Fruit fly (Drosophila melanogaster) whole organism, embryonic: ENCODE results near the gene CG7627.
A peak's percentile ranks its signal among the peaks of the same experiment; 100 is the strongest.

ENCODE experiments used
- Adf1 ChIP-seq: fragments of 200-800 bp; sonication (Bioruptor generic); IDR thresholded peaks from 2 replicates; pipeline ENCODE4 v1.3.6; 2022; ENCODE audit warnings: missing biosample characterization, missing genetic modification characterization
- CG10654 ChIP-seq: fragments of 200-800 bp; sonication (Bioruptor generic); optimal IDR thresholded peaks from 2 replicates; lab custom pipeline; 2016; ENCODE audit warnings: missing biosample characterization, missing genetic modification characterization
- CG11560 ChIP-seq: fragments of 200-800 bp; sonication (Bioruptor generic); IDR thresholded peaks from 3 replicates; pipeline ENCODE4 v1.3.6; 2022; ENCODE audit warnings: missing biosample characterization, missing genetic modification characterization
- CG12155 ChIP-seq: fragments of 200-800 bp; sonication (Bioruptor generic); optimal IDR thresholded peaks from 3 replicates; lab custom pipeline; 2016; ENCODE audit warnings: missing biosample characterization, missing genetic modification characterization
- CG12659 ChIP-seq: fragments of 200-800 bp; sonication (Bioruptor generic); optimal IDR thresholded peaks from 3 replicates; lab custom pipeline; 2017; ENCODE audit warnings: mild to moderate bottlenecking, missing biosample characterization, missing genetic modification reagents, missing genetic modification characterization
- CG13123 ChIP-seq: fragments of 200-800 bp; sonication (Bioruptor generic); optimal IDR thresholded peaks from 2 replicates; lab custom pipeline; 2016; ENCODE audit warnings: missing biosample characterization, missing genetic modification characterization
- CG13296 ChIP-seq: fragments of 200-800 bp; sonication (Bioruptor generic); optimal IDR thresholded peaks from 3 replicates; lab custom pipeline; 2018; ENCODE audit warnings: missing biosample characterization, mild to moderate bottlenecking, missing genetic modification characterization
- CG14860 ChIP-seq: fragments of 200-800 bp; sonication (Bioruptor generic); IDR thresholded peaks from 3 replicates; pipeline ENCODE4 v1.3.6; 2022; ENCODE audit warnings: missing biosample characterization, missing genetic modification characterization; ENCODE audit not compliant: partially characterized antibody
- CG1529 ChIP-seq: fragments of 200-800 bp; sonication (Bioruptor generic); optimal IDR thresholded peaks from 3 replicates; lab custom pipeline; 2018; ENCODE audit warnings: missing biosample characterization, missing genetic modification characterization
- CG15514 ChIP-seq: fragments of 200-800 bp; sonication (Bioruptor generic); optimal IDR thresholded peaks from 3 replicates; lab custom pipeline; 2017; ENCODE audit warnings: missing biosample characterization, missing genetic modification characterization, mild to moderate bottlenecking, moderate library complexity, missing genetic modification reagents
- CG1603 ChIP-seq: fragments of 200-800 bp; sonication (Bioruptor generic); optimal IDR thresholded peaks from 2 replicates; lab custom pipeline; 2019; ENCODE audit warnings: missing biosample characterization, mild to moderate bottlenecking, missing genetic modification characterization, moderate library complexity
- CG16815 ChIP-seq: fragments of 200-800 bp; sonication (Bioruptor generic); optimal IDR thresholded peaks from 3 replicates; lab custom pipeline; 2017; ENCODE audit warnings: missing biosample characterization, mild to moderate bottlenecking, missing genetic modification characterization
- CG17912 ChIP-seq: fragments of 200-800 bp; sonication (Bioruptor generic); optimal IDR thresholded peaks from 2 replicates; lab custom pipeline; 2018; ENCODE audit warnings: missing biosample characterization, mild to moderate bottlenecking, missing genetic modification characterization
- CG18476 ChIP-seq: fragments of 200-800 bp; sonication (Bioruptor generic); optimal IDR thresholded peaks from 2 replicates; lab custom pipeline; 2016; ENCODE audit warnings: missing biosample characterization, mild to moderate bottlenecking, missing genetic modification characterization
- CG2120 ChIP-seq: fragments of 200-800 bp; sonication (Bioruptor generic); optimal IDR thresholded peaks from 3 replicates; lab custom pipeline; 2016; ENCODE audit warnings: missing biosample characterization, missing genetic modification characterization
- CG3065 ChIP-seq: fragments of 200-800 bp; sonication (Bioruptor generic); optimal IDR thresholded peaks from 2 replicates; lab custom pipeline; 2016; ENCODE audit warnings: missing biosample characterization, missing genetic modification characterization
- CG31365 ChIP-seq: fragments of 200-800 bp; sonication (Bioruptor generic); optimal IDR thresholded peaks from 2 replicates; lab custom pipeline; 2018; ENCODE audit warnings: missing biosample characterization, mild to moderate bottlenecking, missing genetic modification characterization
- CG32772 ChIP-seq: fragments of 200-800 bp; sonication (Bioruptor generic); IDR thresholded peaks from 2 replicates; pipeline ENCODE4 v1.3.6; 2022; ENCODE audit warnings: missing biosample characterization, missing genetic modification characterization
- CG3847 ChIP-seq: fragments of 200-800 bp; sonication (Bioruptor generic); IDR thresholded peaks from 2 replicates; pipeline ENCODE4 v1.3.6; 2022; ENCODE audit warnings: missing biosample characterization, missing genetic modification characterization
- CG6175 ChIP-seq: fragments of 200-800 bp; sonication (Bioruptor generic); IDR thresholded peaks from 3 replicates; pipeline ENCODE4 v1.3.6; 2022; ENCODE audit warnings: missing biosample characterization, missing genetic modification characterization
- CG6272 ChIP-seq: fragments of 200-800 bp; sonication (Bioruptor generic); IDR thresholded peaks from 2 replicates; pipeline ENCODE4 v1.3.6; 2022; ENCODE audit warnings: missing biosample characterization, missing genetic modification characterization
- CG7745 ChIP-seq: fragments of 200-800 bp; sonication (Bioruptor generic); optimal IDR thresholded peaks from 2 replicates; lab custom pipeline; 2018; ENCODE audit warnings: missing biosample characterization, mild to moderate bottlenecking, missing genetic modification characterization, moderate library complexity
- CoRest ChIP-seq: fragments of 200-800 bp; sonication (Bioruptor generic); optimal IDR thresholded peaks from 3 replicates; lab custom pipeline; 2018; ENCODE audit warnings: missing biosample characterization, mild to moderate bottlenecking, missing genetic modification characterization, moderate library complexity
- HLH54F ChIP-seq: fragments of 200-800 bp; sonication (Bioruptor generic); optimal IDR thresholded peaks from 3 replicates; lab custom pipeline; 2016; ENCODE audit warnings: missing biosample characterization, missing genetic modification characterization
- Hey ChIP-seq: fragments of 200-800 bp; sonication (Bioruptor generic); optimal IDR thresholded peaks from 3 replicates; lab custom pipeline; 2018; ENCODE audit warnings: missing biosample characterization, mild to moderate bottlenecking, missing genetic modification characterization
- HmgZ ChIP-seq: fragments of 200-800 bp; sonication (Bioruptor generic); optimal IDR thresholded peaks from 2 replicates; lab custom pipeline; 2018; ENCODE audit warnings: missing biosample characterization, mild to moderate bottlenecking, missing genetic modification characterization
- Lim3 ChIP-seq: fragments of 200-800 bp; sonication (Bioruptor generic); IDR thresholded peaks from 2 replicates; pipeline ENCODE4 v1.3.6; 2022; ENCODE audit warnings: missing biosample characterization, missing genetic modification characterization
- Mad ChIP-seq: fragments of 200-800 bp; sonication (Bioruptor generic); optimal IDR thresholded peaks from 2 replicates; lab custom pipeline; 2016; ENCODE audit warnings: missing biosample characterization, missing genetic modification characterization
- Nf-YA ChIP-seq: fragments of 200-800 bp; sonication (Bioruptor generic); IDR thresholded peaks from 2 replicates; pipeline ENCODE4 v1.3.6; 2022; ENCODE audit warnings: missing biosample characterization, missing genetic modification characterization
- Nf-YB ChIP-seq: fragments of 200-800 bp; sonication (Bioruptor generic); optimal IDR thresholded peaks from 3 replicates; lab custom pipeline; 2019; ENCODE audit warnings: missing biosample characterization, mild to moderate bottlenecking, missing genetic modification characterization, moderate library complexity
- Pdp1 ChIP-seq, 2 experiments: fragments of 200-800 bp; sonication (Bioruptor generic); optimal IDR thresholded peaks; 3 replicates each; lab custom pipeline; 2016; ENCODE audit warnings: missing biosample characterization in 2 of 2, missing genetic modification characterization in 2 of 2, mild to moderate bottlenecking in 1 of 2, moderate library complexity in 1 of 2
- al ChIP-seq: fragments of 200-800 bp; sonication (Bioruptor generic); IDR thresholded peaks from 2 replicates; pipeline ENCODE4 v1.3.6; 2022; ENCODE audit warnings: missing biosample characterization, missing genetic modification characterization
- ase ChIP-seq: fragments of 200-800 bp; sonication (Bioruptor generic); IDR thresholded peaks from 3 replicates; pipeline ENCODE4 v1.3.6; 2022; ENCODE audit warnings: missing biosample characterization, missing genetic modification characterization
- bsh ChIP-seq, 2 experiments: fragments of 200-800 bp; sonication (Bioruptor generic); optimal IDR thresholded peaks; 2 replicates each; lab custom pipeline; 2017 to 2018; ENCODE audit warnings: mild to moderate bottlenecking in 2 of 2, missing biosample characterization in 2 of 2, missing genetic modification characterization in 2 of 2, moderate library complexity in 1 of 2
- cas ChIP-seq: fragments of 200-800 bp; sonication (Bioruptor generic); IDR thresholded peaks from 2 replicates; pipeline ENCODE4 v1.3.6; 2022; ENCODE audit warnings: missing biosample characterization, missing genetic modification characterization
- danr ChIP-seq: fragments of 200-800 bp; sonication (Bioruptor generic); IDR thresholded peaks from 2 replicates; pipeline ENCODE4 v1.3.6; 2022; ENCODE audit warnings: missing biosample characterization, missing genetic modification characterization
- emc ChIP-seq: fragments of 200-800 bp; sonication (Bioruptor generic); optimal IDR thresholded peaks from 2 replicates; lab custom pipeline; 2016; ENCODE audit warnings: missing biosample characterization, missing genetic modification characterization
- ems ChIP-seq: fragments of 200-800 bp; sonication (Bioruptor generic); optimal IDR thresholded peaks from 3 replicates; lab custom pipeline; 2016; ENCODE audit warnings: missing biosample characterization, missing genetic modification characterization
- en ChIP-seq: fragments of 200-800 bp; sonication (Bioruptor generic); optimal IDR thresholded peaks from 2 replicates; lab custom pipeline; 2016; ENCODE audit warnings: missing biosample characterization, missing genetic modification characterization
- eve ChIP-seq, 2 experiments: fragments of >200 bp; optimal IDR thresholded peaks; 2 replicates each; lab custom pipeline; 2017; ENCODE audit warnings: missing biosample characterization in 2 of 2, missing genetic modification characterization in 2 of 2
- gcm2 ChIP-seq: fragments of 200-800 bp; sonication (Bioruptor generic); optimal IDR thresholded peaks from 2 replicates; lab custom pipeline; 2016; ENCODE audit warnings: missing biosample characterization, missing genetic modification characterization
- gsb-n ChIP-seq: fragments of 200-800 bp; sonication (Bioruptor generic); optimal IDR thresholded peaks from 3 replicates; lab custom pipeline; 2018; ENCODE audit warnings: missing biosample characterization, mild to moderate bottlenecking, missing genetic modification characterization
- ham ChIP-seq: fragments of 200-800 bp; sonication (Bioruptor generic); IDR thresholded peaks from 2 replicates; pipeline ENCODE4 v1.3.6; 2022; ENCODE audit warnings: missing biosample characterization, missing genetic modification characterization
- hkb ChIP-seq, 2 experiments: fragments of 200-800 bp in 1 of 2; fragments of >200 bp in 1 of 2; sonication (Bioruptor generic) in 1 of 2; IDR thresholded peaks in 1 of 2; optimal IDR thresholded peaks in 1 of 2; 2 replicates each; pipeline versions ENCODE4 v1.3.6 to Lab custom; 2017 to 2022; ENCODE audit warnings: missing biosample characterization in 1 of 2, missing genetic modification characterization in 1 of 2
- lbe ChIP-seq: fragments of 200-800 bp; sonication (Bioruptor generic); optimal IDR thresholded peaks from 2 replicates; lab custom pipeline; 2016; ENCODE audit warnings: missing biosample characterization, mild to moderate bottlenecking, missing genetic modification characterization
- pita ChIP-seq: fragments of 200-800 bp; sonication (Bioruptor generic); optimal IDR thresholded peaks from 2 replicates; lab custom pipeline; 2017; ENCODE audit warnings: missing biosample characterization, mild to moderate bottlenecking, missing genetic modification characterization
- sens ChIP-seq: fragments of 200-800 bp; sonication (Bioruptor generic); peaks from one replicate; lab custom pipeline; 2016; ENCODE audit warnings: missing biosample characterization, missing genetic modification characterization
- stc ChIP-seq: fragments of 200-800 bp; sonication (Bioruptor generic); IDR thresholded peaks from 2 replicates; pipeline ENCODE4 v1.3.6; 2022; ENCODE audit warnings: missing biosample characterization, missing genetic modification characterization
- toy ChIP-seq: fragments of 200-800 bp; sonication (Bioruptor generic); IDR thresholded peaks from 2 replicates; pipeline ENCODE4 v1.3.6; 2022; ENCODE audit warnings: missing biosample characterization, missing genetic modification characterization
- trem ChIP-seq: fragments of 200-800 bp; optimal IDR thresholded peaks from 3 replicates; lab custom pipeline; 2019; ENCODE audit warnings: missing biosample characterization, mild to moderate bottlenecking, missing genetic modification characterization, moderate library complexity
- trh ChIP-seq: fragments of 200-800 bp; sonication (Bioruptor generic); optimal IDR thresholded peaks from 2 replicates; lab custom pipeline; 2016; ENCODE audit warnings: missing biosample characterization, missing genetic modification characterization

Gene CG7627

dm6 chr2L:8350560-8351171 lies 11.6 kb downstream of the CG7627 start (continued):
- TF ChIP-seq trh (GFP tag; lab: Kevin White, UChicago) (no peak), CG17912 (GFP tag; lab: Kevin White, UChicago) (no peak), stc (GFP tag; lab: Robert Waterston, UW) (no peak), gsb-n (tag; lab: Kevin White, UChicago) (no peak), Lim3 (GFP tag; lab: Robert Waterston, UW) (no peak), pita (GFP tag; lab: Kevin White, UChicago) (no peak), en (GFP tag; lab: Kevin White, UChicago) (no peak), CG6175 (no peak), CG12155 (GFP tag; lab: Kevin White, UChicago) (no peak), Hey (tag; lab: Kevin White, UChicago) (peak; percentile 31), cas (no peak), CG7745 (tag; lab: Kevin White, UChicago) (no peak), bsh (GFP tag; optimal IDR thresholded peaks at IDR 0.05; lab: Kevin White, UChicago) (no peak), CG10654 (GFP tag; lab: Kevin White, UChicago) (no peak), hkb (optimal IDR thresholded peaks at IDR 0.05; lab: Kevin White, UChicago) (no peak), hkb (GFP tag; IDR thresholded peaks at IDR 0.05; lab: Robert Waterston, UW) (peak; percentile 72), Pdp1 (GFP tag; optimal IDR thresholded peaks at IDR 0.05; lab: Kevin White, UChicago) (no peak), al (GFP tag; lab: Robert Waterston, UW) (no peak), HLH54F (GFP tag; lab: Kevin White, UChicago) (no peak), danr (GFP tag; lab: Robert Waterston, UW) (no peak), toy (GFP tag; lab: Robert Waterston, UW) (no peak), CG1529 (peak; percentile 14), CG18476 (GFP tag; lab: Kevin White, UChicago) (no peak), Nf-YB (GFP tag; lab: Kevin White, UChicago) (peak; percentile 3), ham (GFP tag; lab: Robert Waterston, UW) (no peak), CG14860 (no peak), Adf1 (GFP tag; lab: Robert Waterston, UW) (no peak), Mad (GFP tag; lab: Kevin White, UChicago) (no peak), CG13123 (GFP tag; lab: Kevin White, UChicago) (no peak), CG12659 (peak; percentile 24), CG3065 (GFP tag; lab: Kevin White, UChicago) (no peak), CG6272 (GFP tag; lab: Robert Waterston, UW) (no peak), CG1603 (tag; lab: Kevin White, UChicago) (no peak), CG2120 (peak; percentile 36), CG32772 (GFP tag; lab: Robert Waterston, UW) (no peak), sens (GFP tag; lab: Kevin White, UChicago) (peak; percentile 55), CG11560 (no peak), CG16815 (GFP tag; lab: Kevin White, UChicago) (no peak), CG31365 (peak; percentile 22), CG3847 (GFP tag; lab: Robert Waterston, UW) (no peak), CG15514 (GFP tag; lab: Kevin White, UChicago) (peak; percentile 62), CG13296 (GFP tag; lab: Kevin White, UChicago) (peak; percentile 74), eve (GFP tag; optimal IDR thresholded peaks at IDR 0.05; lab: Kevin White, UChicago) (no peak), lbe (GFP tag; lab: Kevin White, UChicago) (no peak), HmgZ (tag; lab: Kevin White, UChicago) (peak; percentile 65), emc (GFP tag; lab: Kevin White, UChicago) (no peak), Nf-YA (no peak), gcm2 (GFP tag; lab: Kevin White, UChicago) (no peak), ems (GFP tag; lab: Kevin White, UChicago) (no peak), CoRest (tag; lab: Kevin White, UChicago) (peak; percentile 33), trem (tag; lab: Kevin White, UChicago) (no peak), ase (no peak)
